Worm (Caenorhabditis elegans): ENCODE measurements around the gene lec-4.

The lec-4 gene

DNA sequence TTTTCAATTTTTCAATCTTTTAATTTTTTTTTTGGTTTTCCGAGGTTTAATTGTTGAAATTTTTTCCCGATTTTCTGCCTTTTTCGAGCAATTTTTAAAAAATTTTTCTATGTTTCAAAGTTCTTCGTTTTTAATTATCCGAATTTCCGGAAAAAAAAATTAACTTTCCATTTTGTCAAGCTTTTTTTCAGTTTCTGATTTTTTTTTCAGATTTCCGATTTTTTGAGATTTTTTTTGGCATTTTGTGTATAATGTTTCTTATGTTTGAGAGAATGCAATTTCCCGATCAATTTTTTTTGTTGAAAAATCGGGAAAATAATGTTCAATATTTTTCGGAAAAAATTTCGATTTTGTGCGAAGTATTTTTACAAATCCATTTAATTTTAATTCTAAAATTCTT lies 33.8 kb upstream of the lec-4 start:
- TF ChIP-seq ztf-11 (tag; optimal IDR thresholded peaks at IDR 0.05) = no peak
- TF ChIP-seq ztf-4 (tag; optimal IDR thresholded peaks at IDR 0.05) = no peak
- TF ChIP-seq mbf-1 (tag; optimal IDR thresholded peaks at IDR 0.05) = no peak
- no peak for TF ChIP-seq nhr-237 (tag; optimal IDR thresholded peaks at IDR 0.05)
- no peak for TF ChIP-seq R02D3.7 (tag; optimal IDR thresholded peaks at IDR 0.05)
- TF ChIP-seq mab-5 (tag; optimal IDR thresholded peaks at IDR 0.05) = no peak
- TF ChIP-seq mdl-1 (tag; optimal IDR thresholded peaks at IDR 0.05) = no peak
- no peak for TF ChIP-seq lin-11 (tag; optimal IDR thresholded peaks at IDR 0.05)
- TF ChIP-seq lsy-2 (tag; optimal IDR thresholded peaks at IDR 0.05) = no peak
- no peak for TF ChIP-seq Y55F3AM.14 (GFP tag; optimal IDR thresholded peaks at IDR 0.05)
- no peak for TF ChIP-seq ama-1 (optimal IDR thresholded peaks at IDR 0.05)
- no peak for TF ChIP-seq nhr-11 (tag; optimal IDR thresholded peaks at IDR 0.05)
- no peak for TF ChIP-seq ztf-1 (GFP tag; conservative IDR thresholded peaks at IDR 0.05)
- TF ChIP-seq sma-9 (GFP tag; optimal IDR thresholded peaks at IDR 0.05) = no peak
- no peak for TF ChIP-seq sma-9 (tag; optimal IDR thresholded peaks at IDR 0.05)

- TF ChIP-seq nhr-11 (tag; optimal IDR thresholded peaks at IDR 0.05) = no peak
- TF ChIP-seq unc-62 (GFP tag; optimal IDR thresholded peaks at IDR 0.05) = no peak
- TF ChIP-seq unc-39 (tag; optimal IDR thresholded peaks at IDR 0.05) = no peak
- no peak for TF ChIP-seq skn-1 (tag; optimal IDR thresholded peaks at IDR 0.05)
- peak; percentile 31 for TF ChIP-seq lin-11 (tag; optimal IDR thresholded peaks at IDR 0.05)
- TF ChIP-seq sma-3 (GFP tag; optimal IDR thresholded peaks at IDR 0.05) = no peak
These were observed 31.3 kb upstream of the lec-4 start, which contains the start of gene xbx-5 for ce11 chrIII:3804422-3804821. Gene xbx-5 (minus strand): TSS chrIII:3804477.

ce11 chrIII:3803113-3803512 lies 30.0 kb upstream of the lec-4 start:
- no peak for TF ChIP-seq F13H6.1 (tag; optimal IDR thresholded peaks at IDR 0.05)

- TF ChIP-seq nhr-25 (tag; optimal IDR thresholded peaks at IDR 0.05) = peak; percentile 98
- TF ChIP-seq zag-1 (tag; optimal IDR thresholded peaks at IDR 0.05) = peak; percentile 96
- no peak for TF ChIP-seq nhr-12 (tag; optimal IDR thresholded peaks at IDR 0.05)
- TF ChIP-seq fos-1 (tag; optimal IDR thresholded peaks at IDR 0.05) = peak; percentile 97
- TF ChIP-seq alr-1 (tag; optimal IDR thresholded peaks at IDR 0.05) = no peak
- peak; percentile 98 for TF ChIP-seq egl-27 (tag; optimal IDR thresholded peaks at IDR 0.05)
- peak; percentile 88 for TF ChIP-seq gmeb-1 (tag; optimal IDR thresholded peaks at IDR 0.05)
- TF ChIP-seq nhr-77 (tag; optimal IDR thresholded peaks at IDR 0.05) = peak; percentile 81
- peak; percentile 86 for TF ChIP-seq snpc-4 (tag; optimal IDR thresholded peaks at IDR 0.05)
- TF ChIP-seq lin-39 (tag; optimal IDR thresholded peaks at IDR 0.05) = no peak
- peak; percentile 98 for TF ChIP-seq nhr-21 (tag; optimal IDR thresholded peaks at IDR 0.05)
- TF ChIP-seq unc-55 (GFP tag; optimal IDR thresholded peaks at IDR 0.05) = peak; percentile 98
- TF ChIP-seq nhr-6 (tag; optimal IDR thresholded peaks at IDR 0.05) = peak; percentile 97
- TF ChIP-seq nhr-11 (tag; optimal IDR thresholded peaks at IDR 0.05) = no peak
- TF ChIP-seq sma-3 (GFP tag; optimal IDR thresholded peaks at IDR 0.05) = peak; percentile 96
- peak; percentile 51 for TF ChIP-seq ceh-82 (tag; optimal IDR thresholded peaks at IDR 0.05)
- peak; percentile 47 for TF ChIP-seq ztf-11 (tag; optimal IDR thresholded peaks at IDR 0.05)
- TF ChIP-seq ZK546.5 (tag; optimal IDR thresholded peaks at IDR 0.05) = peak; percentile 61
- peak; percentile 82 for TF ChIP-seq blmp-1 (tag; optimal IDR thresholded peaks at IDR 0.05; ENCODE audit: insufficient read depth)
- TF ChIP-seq ama-1 (optimal IDR thresholded peaks at IDR 0.05) = peak; percentile 85
- peak; percentile 13 for TF ChIP-seq elt-1 (tag; optimal IDR thresholded peaks at IDR 0.05)
- TF ChIP-seq nhr-129 (tag; optimal IDR thresholded peaks at IDR 0.05) = peak; percentile 98
- peak; percentile 91 for TF ChIP-seq lin-11 (tag; optimal IDR thresholded peaks at IDR 0.05)
- TF ChIP-seq ztf-4 (tag; optimal IDR thresholded peaks at IDR 0.05) = peak; percentile 98
- TF ChIP-seq ceh-16 (tag; optimal IDR thresholded peaks at IDR 0.05) = peak; percentile 89
- no peak for TF ChIP-seq aly-2 (tag; optimal IDR thresholded peaks at IDR 0.05)
- peak; percentile 91 for TF ChIP-seq lin-13 (GFP tag; optimal IDR thresholded peaks at IDR 0.05)
- TF ChIP-seq sma-9 (GFP tag; optimal IDR thresholded peaks at IDR 0.05) = peak; percentile 98
- TF ChIP-seq sma-9 (tag; optimal IDR thresholded peaks at IDR 0.05) = peak; percentile 8
- peak; percentile 31 for TF ChIP-seq dmd-4 (tag; optimal IDR thresholded peaks at IDR 0.05)
- TF ChIP-seq unc-62 (GFP tag; optimal IDR thresholded peaks at IDR 0.05) = peak; percentile 91
- TF ChIP-seq F13H6.1 (tag; optimal IDR thresholded peaks at IDR 0.05) = peak; percentile 99
- peak; percentile 87 to 96 for TF ChIP-seq lsy-2 (tag; optimal IDR thresholded peaks at IDR 0.05)
- no peak for TF ChIP-seq peb-1 (tag; optimal IDR thresholded peaks at IDR 0.05)
- TF ChIP-seq nhr-10 (tag; optimal IDR thresholded peaks at IDR 0.05) = peak; percentile 76
- peak; percentile 98 for TF ChIP-seq Y55F3AM.14 (GFP tag; optimal IDR thresholded peaks at IDR 0.05)
- no peak for TF ChIP-seq R02D3.7 (tag; optimal IDR thresholded peaks at IDR 0.05)
- peak; percentile 90 for TF ChIP-seq mab-5 (tag; optimal IDR thresholded peaks at IDR 0.05)
- peak; percentile 100 for TF ChIP-seq C34F6.9 (tag; optimal IDR thresholded peaks at IDR 0.05)
- peak; percentile 98 for TF ChIP-seq crh-2 (tag; optimal IDR thresholded peaks at IDR 0.05)
- no peak for TF ChIP-seq mbf-1 (tag; optimal IDR thresholded peaks at IDR 0.05)
- no peak for TF ChIP-seq elt-3 (tag; optimal IDR thresholded peaks at IDR 0.05)
These were observed 28.3 kb upstream of the lec-4 start for ce11 chrIII:3801379-3801894.
